Fruit fly (Drosophila melanogaster) whole organism, embryonic: ENCODE results near the gene CG3091.

ENCODE experiments used
- Adf1 ChIP-seq: fragments of 200-800 bp; sonication (Bioruptor generic); IDR thresholded peaks from 2 replicates; pipeline ENCODE4 v1.3.6; 2022; ENCODE audit warnings: missing biosample characterization, missing genetic modification characterization
- B-H1 ChIP-seq: fragments of 200-800 bp; sonication (Bioruptor generic); IDR thresholded peaks from 3 replicates; pipeline ENCODE4 v1.3.6; 2022; ENCODE audit warnings: missing biosample characterization, missing genetic modification characterization
- BtbVII ChIP-seq: fragments of 200-800 bp; sonication (Bioruptor generic); optimal IDR thresholded peaks from 3 replicates; lab custom pipeline; 2017; ENCODE audit warnings: missing biosample characterization, mild to moderate bottlenecking, missing genetic modification characterization
- CG12659 ChIP-seq: fragments of 200-800 bp; sonication (Bioruptor generic); optimal IDR thresholded peaks from 3 replicates; lab custom pipeline; 2017; ENCODE audit warnings: mild to moderate bottlenecking, missing biosample characterization, missing genetic modification reagents, missing genetic modification characterization
- CG13287 ChIP-seq: fragments of 200-800 bp; sonication (Bioruptor generic); IDR thresholded peaks from 2 replicates; pipeline ENCODE4 v1.3.6; 2022; ENCODE audit warnings: missing biosample characterization, missing genetic modification characterization; ENCODE audit not compliant: partially characterized antibody
- CG15073 ChIP-seq: fragments of 200-800 bp; sonication (Bioruptor generic); optimal IDR thresholded peaks from 2 replicates; lab custom pipeline; 2016; ENCODE audit warnings: missing biosample characterization, missing genetic modification characterization
- CG18011 ChIP-seq: fragments of 200-800 bp; sonication (Bioruptor generic); optimal IDR thresholded peaks from 2 replicates; lab custom pipeline; 2017; ENCODE audit warnings: missing biosample characterization, missing genetic modification characterization, mild to moderate bottlenecking, moderate library complexity, missing genotype
- CG2889 ChIP-seq: fragments of 200-800 bp; sonication (Bioruptor generic); IDR thresholded peaks from 3 replicates; pipeline ENCODE4 v1.3.6; 2022; ENCODE audit warnings: missing biosample characterization, missing genetic modification characterization
- CG3726 ChIP-seq: fragments of 200-800 bp; sonication (Bioruptor generic); IDR thresholded peaks from 3 replicates; pipeline ENCODE4, ENCODE4 v1.3.6; 2022; ENCODE audit warnings: missing biosample characterization, missing genetic modification characterization
- CG4360 ChIP-seq: fragments of 200-800 bp; sonication (Bioruptor generic); IDR thresholded peaks from 2 replicates; pipeline ENCODE4 v1.3.6; 2022; ENCODE audit warnings: missing biosample characterization, missing genetic modification characterization
- CG4424 ChIP-seq: fragments of 200-800 bp; sonication (Bioruptor generic); optimal IDR thresholded peaks from 3 replicates; lab custom pipeline; 2016; ENCODE audit warnings: missing biosample characterization, missing genetic modification characterization
- CG6175 ChIP-seq: fragments of 200-800 bp; sonication (Bioruptor generic); IDR thresholded peaks from 3 replicates; pipeline ENCODE4 v1.3.6; 2022; ENCODE audit warnings: missing biosample characterization, missing genetic modification characterization
- CG6791 ChIP-seq: fragments of 200-800 bp; sonication (Bioruptor generic); IDR thresholded peaks from 3 replicates; pipeline ENCODE4 v1.3.6; 2022; ENCODE audit warnings: missing biosample characterization, missing genetic modification characterization; ENCODE audit not compliant: partially characterized antibody
- Camta ChIP-seq: fragments of 200-800 bp; sonication (Bioruptor generic); optimal IDR thresholded peaks from 2 replicates; lab custom pipeline; 2016; ENCODE audit warnings: missing biosample characterization, missing genetic modification characterization
- CrebB ChIP-seq: fragments of 200-800 bp; sonication (Bioruptor generic); optimal IDR thresholded peaks from 3 replicates; lab custom pipeline; 2018; ENCODE audit warnings: missing biosample characterization, mild to moderate bottlenecking, missing genetic modification characterization
- Dbx ChIP-seq: fragments of 200-800 bp; sonication (Bioruptor generic); IDR thresholded peaks from 3 replicates; pipeline ENCODE4 v1.3.6; 2022; ENCODE audit warnings: missing biosample characterization, missing genetic modification characterization
- Fer2 ChIP-seq: fragments of 200-800 bp; sonication (Bioruptor generic); optimal IDR thresholded peaks from 2 replicates; lab custom pipeline; 2018; ENCODE audit warnings: missing biosample characterization, mild to moderate bottlenecking, missing genetic modification characterization, moderate library complexity
- Gug ChIP-seq: fragments of 200-800 bp; sonication (Bioruptor generic); IDR thresholded peaks from 4 replicates; pipeline ENCODE4 v1.3.6; 2022; ENCODE audit warnings: missing biosample characterization, missing genetic modification characterization
- Kr ChIP-seq: fragments of 200-800 bp; sonication (Bioruptor generic); optimal IDR thresholded peaks from 2 replicates; lab custom pipeline; 2017; ENCODE audit warnings: missing biosample characterization, mild to moderate bottlenecking, missing genetic modification characterization
- Oaz ChIP-seq: fragments of 200-800 bp; sonication (Bioruptor generic); IDR thresholded peaks from 2 replicates; pipeline ENCODE4 v1.3.6; 2022; ENCODE audit warnings: missing biosample characterization, missing genetic modification characterization
- Pdp1 ChIP-seq, 2 experiments: fragments of 200-800 bp; sonication (Bioruptor generic); optimal IDR thresholded peaks; 3 replicates each; lab custom pipeline; 2016; ENCODE audit warnings: missing biosample characterization in 2 of 2, missing genetic modification characterization in 2 of 2, mild to moderate bottlenecking in 1 of 2, moderate library complexity in 1 of 2
- TFAM ChIP-seq: fragments of 200-800 bp; sonication (Bioruptor generic); optimal IDR thresholded peaks from 2 replicates; lab custom pipeline; 2017; ENCODE audit warnings: missing biosample characterization, missing genetic modification characterization, inconsistent platforms
- Trl ChIP-seq, 3 experiments: fragments of >200 bp in 2 of 3; fragments of 200-800 bp in 1 of 3; sonication (Bioruptor generic) in 1 of 3; optimal IDR thresholded peaks; 2 replicates in 1 of 3; 3 replicates in 2 of 3; lab custom pipeline; 2016 to 2017; ENCODE audit warnings: missing biosample characterization in 1 of 3, missing genetic modification characterization in 1 of 3
- cad ChIP-seq: fragments of >200 bp; optimal IDR thresholded peaks from 2 replicates; lab custom pipeline; 2017; ENCODE audit warnings: missing biosample characterization, missing genetic modification characterization
- cg ChIP-seq: fragments of 200-800 bp; sonication (Bioruptor generic); optimal IDR thresholded peaks from 3 replicates; lab custom pipeline; 2019; ENCODE audit warnings: missing biosample characterization, mild to moderate bottlenecking, missing genetic modification characterization, moderate library complexity
- chinmo ChIP-seq: fragments of 200-800 bp; sonication (Bioruptor generic); IDR thresholded peaks from 4 replicates; pipeline ENCODE4 v1.3.6; 2022; ENCODE audit warnings: missing biosample characterization, missing genetic modification characterization; ENCODE audit not compliant: partially characterized antibody
- ci ChIP-seq: fragments of 200-800 bp; sonication (Bioruptor generic); IDR thresholded peaks from 3 replicates; pipeline ENCODE4 v1.3.6; 2022; ENCODE audit warnings: missing biosample characterization, missing genetic modification characterization
- crol ChIP-seq: fragments of 200-800 bp; sonication (Bioruptor generic); IDR thresholded peaks from 2 replicates; pipeline ENCODE4 v1.3.6; 2022; ENCODE audit warnings: missing biosample characterization, missing genetic modification characterization
- dmrt11E ChIP-seq: fragments of 200-800 bp; sonication (Bioruptor generic); optimal IDR thresholded peaks from 3 replicates; lab custom pipeline; 2018; ENCODE audit warnings: missing biosample characterization, mild to moderate bottlenecking, missing genetic modification characterization, moderate library complexity
- exex ChIP-seq: fragments of 200-800 bp; sonication (Bioruptor generic); optimal IDR thresholded peaks from 4 replicates; lab custom pipeline; 2018; ENCODE audit warnings: missing biosample characterization, mild to moderate bottlenecking, missing genetic modification characterization, moderate library complexity
- jigr1 ChIP-seq: fragments of 200-800 bp; sonication (Bioruptor generic); IDR thresholded peaks from 3 replicates; pipeline ENCODE4 v1.3.6; 2022; ENCODE audit warnings: missing biosample characterization, missing genetic modification characterization
- nau ChIP-seq: fragments of 200-800 bp; sonication (Bioruptor generic); optimal IDR thresholded peaks from 3 replicates; lab custom pipeline; 2017; ENCODE audit warnings: missing biosample characterization, mild to moderate bottlenecking, missing genetic modification characterization, missing genetic modification reagents
- otp ChIP-seq: fragments of 200-800 bp; sonication (Bioruptor generic); IDR thresholded peaks from 3 replicates; pipeline ENCODE4, ENCODE4 v1.3.6; 2022; ENCODE audit warnings: missing biosample characterization, missing genetic modification characterization
- peb ChIP-seq: fragments of 200-800 bp; sonication (Bioruptor generic); IDR thresholded peaks from 2 replicates; pipeline ENCODE4 v1.3.6; 2022; ENCODE audit warnings: missing biosample characterization, missing genetic modification characterization
- pros ChIP-seq: fragments of 200-800 bp; sonication (Bioruptor generic); optimal IDR thresholded peaks from 3 replicates; lab custom pipeline; 2019; ENCODE audit warnings: missing biosample characterization, mild to moderate bottlenecking, missing genetic modification characterization, moderate library complexity
- sd ChIP-seq: fragments of 200-800 bp; sonication (Bioruptor generic); optimal IDR thresholded peaks from 3 replicates; lab custom pipeline; 2018; ENCODE audit warnings: missing biosample characterization, mild to moderate bottlenecking, missing genetic modification characterization, moderate library complexity
- seq ChIP-seq: fragments of 200-800 bp; sonication (Bioruptor generic); IDR thresholded peaks from 2 replicates; pipeline ENCODE4 v1.3.6; 2022; ENCODE audit warnings: missing biosample characterization, missing genetic modification characterization
- vnd ChIP-seq: fragments of 200-800 bp; sonication (Bioruptor generic); IDR thresholded peaks from 3 replicates; pipeline ENCODE4 v1.3.6; 2022; ENCODE audit warnings: missing biosample characterization, missing genetic modification characterization; ENCODE audit not compliant: partially characterized antibody
- wdn ChIP-seq: fragments of 200-800 bp; sonication (Bioruptor generic); IDR thresholded peaks from 2 replicates; pipeline ENCODE4 v1.3.6; 2022; ENCODE audit warnings: missing biosample characterization, missing genetic modification characterization
- yki ChIP-seq: fragments of >200 bp; optimal IDR thresholded peaks from 3 replicates; lab custom pipeline; 2018

CG3091 gene

DNA sequence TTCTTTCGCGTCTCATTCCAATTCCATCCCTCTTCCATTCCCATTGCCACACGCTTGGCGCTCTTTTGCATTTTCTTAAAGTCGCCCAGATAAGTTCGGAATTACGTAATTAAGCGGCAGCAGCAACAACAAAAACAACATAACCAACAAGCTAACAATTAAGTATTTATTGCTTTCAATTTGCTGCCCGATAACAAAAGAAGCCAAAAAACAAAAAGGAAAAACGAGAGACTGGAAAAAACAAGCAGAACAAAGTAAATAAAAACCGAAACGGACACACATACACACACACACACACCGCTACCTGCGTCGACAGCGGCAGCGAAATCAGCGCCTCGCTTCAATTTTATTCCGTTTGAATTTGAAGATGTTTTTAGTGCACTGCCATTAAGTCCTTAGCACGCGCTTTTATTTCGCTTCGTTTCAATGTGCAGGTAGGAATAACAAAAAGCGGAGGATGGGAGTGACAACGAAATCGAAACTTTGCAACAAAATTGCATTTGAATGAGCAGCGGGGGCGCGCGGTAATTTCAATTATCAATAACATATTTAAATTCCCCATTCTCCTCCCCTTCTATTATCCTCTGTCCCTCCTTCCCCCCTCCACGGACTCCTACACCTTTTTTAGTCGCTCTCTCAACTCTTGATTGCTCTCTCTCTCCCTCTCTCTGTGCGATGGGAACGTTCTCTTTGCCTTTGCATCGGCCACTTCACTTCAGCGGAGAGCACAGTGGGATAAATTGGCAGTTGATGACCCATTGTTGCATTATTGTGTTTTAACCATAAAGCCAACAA lies 41.6 kb upstream of the CG3091 start, which contains the start of gene Raf:
Gene Raf (plus strand): TSS at position 32 of the 795 bp plus-strand sequence.
- TF ChIP-seq peb (GFP tag; lab: Robert Waterston, UW) (0 out of 2 replicates have a peak, but pooled peaks have one; percentile 6), dmrt11E (tag; lab: Kevin White, UChicago) (no peak), ci (GFP tag; lab: Robert Waterston, UW) (peak; percentile 78; the same call in 1 of the 3 replicates), CG6175 (peak; percentile 67; the same call in 2 of the 3 replicates), yki (lab: Kevin White, UChicago) (peak; percentile 31), Oaz (no peak), CG4424 (GFP tag; lab: Kevin White, UChicago) (no peak), vnd (GFP tag; lab: Robert Waterston, UW) (0 out of 3 replicates have a peak, but pooled peaks have one; percentile 20), jigr1 (GFP tag; lab: Robert Waterston, UW) (peak; percentile 78; the same call in 1 of the 3 replicates), CG6791 (0 out of 3 replicates have a peak, but pooled peaks have one; percentile 30), CG18011 (no peak), BtbVII (GFP tag; lab: Kevin White, UChicago) (no peak), Fer2 (tag; lab: Kevin White, UChicago) (peak; percentile 63), CG15073 (GFP tag; lab: Kevin White, UChicago) (peak; percentile 63), CG2889 (peak; percentile 62; the same call in 1 of the 3 replicates), cad (peak; percentile 21), wdn (GFP tag; lab: Robert Waterston, UW) (peak; percentile 71), Camta (GFP tag; lab: Kevin White, UChicago) (no peak), otp (GFP tag; lab: Robert Waterston, UW) (peak; percentile 64; the same call in 2 of the 3 replicates), Adf1 (peak; percentile 71), seq (GFP tag; lab: Robert Waterston, UW) (no peak), Dbx (GFP tag; lab: Robert Waterston, UW) (0 out of 3 replicates have a peak, but pooled peaks have one; percentile 40), B-H1 (GFP tag; lab: Robert Waterston, UW) (0 out of 3 replicates have a peak, but pooled peaks have one; percentile 54), cg (GFP tag; lab: Kevin White, UChicago) (peak; percentile 36), exex (peak; percentile 61), Kr (GFP tag; lab: Kevin White, UChicago) (peak; percentile 26), CG12659 (GFP tag; lab: Kevin White, UChicago) (no peak), Gug (no peak), crol (GFP tag; lab: Robert Waterston, UW) (peak; percentile 93), pros (GFP tag; lab: Kevin White, UChicago) (peak; percentile 19), CG3726 (GFP tag; lab: Robert Waterston, UW) (0 out of 3 replicates have a peak, but pooled peaks have one; percentile 71), TFAM (GFP tag; lab: Kevin White, UChicago) (no peak), CG4360 (peak; percentile 51; the same call in 1 of the 2 replicates), Pdp1 (GFP tag; optimal IDR thresholded peaks at IDR 0.05; lab: Kevin White, UChicago) (peak in 1 of 2 experiments; percentile 84), sd (tag; lab: Kevin White, UChicago) (peak; percentile 16), nau (GFP tag; lab: Kevin White, UChicago) (peak; percentile 89), Trl (optimal IDR thresholded peaks at IDR 0.05; lab: Kevin White, UChicago) (peak; percentile 88 to 95), Trl (GFP tag; optimal IDR thresholded peaks at IDR 0.05; lab: Kevin White, UChicago) (no peak), CrebB (tag; lab: Kevin White, UChicago) (no peak), chinmo (GFP tag; lab: Robert Waterston, UW) (peak; percentile 37; the same call in 1 of the 4 replicates), CG13287 (GFP tag; lab: Robert Waterston, UW) (0 out of 2 replicates have a peak, but pooled peaks have one; percentile 13)
